Worm (Caenorhabditis elegans) whole organism, dauer: ENCODE data around the gene Y116A8C.49.
"Not testable (repeated sequence)": the region's sequence is repeated elsewhere in the genome, so short reads cannot be mapped to it uniquely, and the experiment has no call there.

Experiments
- unc-62 ChIP-seq: sonication (generic microtip); optimal IDR thresholded peaks from 2 replicates; lab custom pipeline; 2017; ENCODE audit warnings: missing biosample characterization, missing genetic modification reagents, missing genetic modification characterization

Gene Y116A8C.49

ce11 chrIV:16895288-16895687 is 35.7 kb downstream of the Y116A8C.49 start, which contains the start of gene T06A10.2:
T06A10.2 (plus strand) TSS chrIV:16895588.
- TF ChIP-seq unc-62 (GFP tag; lab: Kevin White, UChicago) = not testable (repeated sequence)

- TF ChIP-seq unc-62 (GFP tag; lab: Kevin White, UChicago) = no peak
These were observed 42.4 kb downstream of the Y116A8C.49 start for ce11 chrIV:16888580-16888979.
